Worm (Caenorhabditis elegans): ENCODE measurements around the gene ctr-9.

Gene ctr-9

ce11 chrIII:9457192-9458103, 33.7 kb upstream of the ctr-9 start:
- TF ChIP-seq ztf-11 (tag; optimal IDR thresholded peaks at IDR 0.05) = no peak
- no peak for TF ChIP-seq fos-1 (tag; optimal IDR thresholded peaks at IDR 0.05)
- TF ChIP-seq zag-1 (tag; optimal IDR thresholded peaks at IDR 0.05) = no peak
- TF ChIP-seq lin-15B (tag; optimal IDR thresholded peaks at IDR 0.05) = peak; percentile 10
- peak; percentile 36 for TF ChIP-seq unc-62 (GFP tag; optimal IDR thresholded peaks at IDR 0.05)
- no peak for TF ChIP-seq fkh-10 (GFP tag; optimal IDR thresholded peaks at IDR 0.05)
- TF ChIP-seq aly-2 (tag; optimal IDR thresholded peaks at IDR 0.05) = no peak
- no peak for TF ChIP-seq elt-3 (tag; optimal IDR thresholded peaks at IDR 0.05)
- no peak for TF ChIP-seq nhr-43 (tag; optimal IDR thresholded peaks at IDR 0.05; ENCODE audit: poor library complexity, severe bottlenecking)
- no peak for TF ChIP-seq nhr-11 (tag; optimal IDR thresholded peaks at IDR 0.05)
- no peak for TF ChIP-seq nhr-237 (tag; optimal IDR thresholded peaks at IDR 0.05)
- TF ChIP-seq lin-39 (tag; optimal IDR thresholded peaks at IDR 0.05) = no peak
- TF ChIP-seq hmg-11 (tag; optimal IDR thresholded peaks at IDR 0.05) = no peak
- peak; percentile 34 for TF ChIP-seq nfya-1 (tag; optimal IDR thresholded peaks at IDR 0.05; ENCODE audit: insufficient read depth)
- no peak for TF ChIP-seq nhr-12 (tag; optimal IDR thresholded peaks at IDR 0.05)
- TF ChIP-seq egl-5 (tag; optimal IDR thresholded peaks at IDR 0.05) = no peak
- peak; percentile 21 for TF ChIP-seq snpc-4 (tag; optimal IDR thresholded peaks at IDR 0.05)
- peak; percentile 48 for TF ChIP-seq nhr-23 (tag; optimal IDR thresholded peaks at IDR 0.05)
- no peak for TF ChIP-seq nhr-77 (tag; optimal IDR thresholded peaks at IDR 0.05)
- no peak for TF ChIP-seq elt-1 (tag; optimal IDR thresholded peaks at IDR 0.05)
- TF ChIP-seq nhr-76 (tag; optimal IDR thresholded peaks at IDR 0.05) = no peak
- no peak for TF ChIP-seq nhr-28 (tag; optimal IDR thresholded peaks at IDR 0.05)
- TF ChIP-seq mml-1 (tag; optimal IDR thresholded peaks at IDR 0.05) = no peak
- TF ChIP-seq eor-1 (tag; optimal IDR thresholded peaks at IDR 0.05) = no peak
- no peak for TF ChIP-seq egl-27 (tag; optimal IDR thresholded peaks at IDR 0.05)
- TF ChIP-seq ceh-28 (tag; optimal IDR thresholded peaks at IDR 0.05) = no peak
- no peak for TF ChIP-seq ZK546.5 (tag; optimal IDR thresholded peaks at IDR 0.05)
- TF ChIP-seq fkh-2 (tag; optimal IDR thresholded peaks at IDR 0.05) = no peak
- no peak for TF ChIP-seq ceh-9 (tag; optimal IDR thresholded peaks at IDR 0.05)
- TF ChIP-seq lsy-12 (tag; optimal IDR thresholded peaks at IDR 0.05) = no peak
- TF ChIP-seq nhr-67 (tag; optimal IDR thresholded peaks at IDR 0.05) = no peak
- TF ChIP-seq pha-4 (tag; optimal IDR thresholded peaks at IDR 0.05) = no peak
- no peak for TF ChIP-seq ceh-16 (tag; optimal IDR thresholded peaks at IDR 0.05)
- TF ChIP-seq daf-12 (tag; optimal IDR thresholded peaks at IDR 0.05) = no peak
- peak; percentile 15 for TF ChIP-seq nhr-25 (tag; optimal IDR thresholded peaks at IDR 0.05)
- no peak for TF ChIP-seq sea-2 (GFP tag; optimal IDR thresholded peaks at IDR 0.05)
- TF ChIP-seq unc-39 (tag; optimal IDR thresholded peaks at IDR 0.05) = no peak
- no peak for TF ChIP-seq ceh-82 (tag; optimal IDR thresholded peaks at IDR 0.05)
- peak; percentile 57 for TF ChIP-seq ama-1 (optimal IDR thresholded peaks at IDR 0.05)
- no peak for TF ChIP-seq ztf-4 (tag; optimal IDR thresholded peaks at IDR 0.05)
- TF ChIP-seq jun-1 (tag; optimal IDR thresholded peaks at IDR 0.05) = no peak
- TF ChIP-seq mdl-1 (tag; optimal IDR thresholded peaks at IDR 0.05) = no peak
- TF ChIP-seq elt-2 (tag; optimal IDR thresholded peaks at IDR 0.05) = no peak
- TF ChIP-seq skn-1 (tag; optimal IDR thresholded peaks at IDR 0.05) = no peak
- no peak for TF ChIP-seq tbx-2 (tag; optimal IDR thresholded peaks at IDR 0.05)
- no peak for TF ChIP-seq R02D3.7 (tag; optimal IDR thresholded peaks at IDR 0.05)

Data from whole organism, L3 larva.